Fruit fly (Drosophila melanogaster): Measurements from ENCODE around the gene CG18558.

Gene CG18558

DNA sequence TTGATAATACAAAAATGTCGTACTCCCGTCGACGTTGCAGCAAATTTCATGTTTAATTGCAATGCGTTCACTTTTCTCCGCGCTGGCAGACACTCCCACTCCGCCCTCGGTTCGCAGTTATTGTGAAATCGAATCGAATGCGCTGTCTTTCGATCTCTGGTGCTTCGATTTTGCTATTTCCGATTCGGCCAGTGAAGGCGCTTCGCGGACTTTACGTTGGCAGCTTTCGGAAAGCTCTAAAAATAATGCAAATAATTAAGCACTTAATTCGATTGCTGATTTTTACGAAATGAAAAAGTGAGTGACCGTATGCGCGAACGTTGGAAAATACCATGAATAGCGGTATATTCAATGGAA, 29.9 kb upstream of the CG18558 start, which contains the start of gene Ifrd1 (continued):
- TF ChIP-seq Hr78 (GFP tag; optimal IDR thresholded peaks at IDR 0.05): no peak
- TF ChIP-seq otp (GFP tag; IDR thresholded peaks at IDR 0.05): no peak
- no peak for TF ChIP-seq CG8290 (GFP tag; optimal IDR thresholded peaks at IDR 0.05)
- peak in 1 of 2 experiments; percentile 36 for TF ChIP-seq CG8290 (tag; optimal IDR thresholded peaks at IDR 0.05)
- TF ChIP-seq tap (tag; optimal IDR thresholded peaks at IDR 0.05): no peak
- TF ChIP-seq MESR4 (GFP tag; optimal IDR thresholded peaks at IDR 0.05): peak; percentile 82
- TF ChIP-seq Nf-YB (GFP tag; optimal IDR thresholded peaks at IDR 0.05): no peak
- no peak for TF ChIP-seq dm (GFP tag; optimal IDR thresholded peaks at IDR 0.05)

DNA sequence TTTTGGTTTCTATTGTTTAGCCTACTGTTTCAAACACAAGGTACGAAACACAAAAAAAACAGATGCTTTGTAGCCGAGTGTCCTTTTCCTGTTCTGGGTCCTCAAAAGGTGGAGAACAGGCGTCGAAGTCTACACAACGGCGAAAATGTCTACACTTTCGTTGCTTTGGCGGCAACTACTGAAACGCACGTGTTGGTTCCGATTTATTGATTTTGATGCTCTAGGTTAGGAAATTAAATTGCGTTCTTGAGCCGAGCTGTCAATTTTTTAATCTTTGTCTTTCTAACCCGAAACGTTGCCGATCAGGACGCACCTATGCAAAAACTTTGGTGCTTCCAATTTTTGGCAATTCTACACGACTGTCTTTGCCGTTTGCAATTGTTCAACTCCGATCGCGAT, 29.4 kb upstream of the CG18558 start:
- TF ChIP-seq CG9215 (GFP tag; IDR thresholded peaks at IDR 0.05) (no peak), Doc3 (GFP tag; IDR thresholded peaks at IDR 0.05; ENCODE audit: partially characterized antibody) (no peak), Dek (tag; optimal IDR thresholded peaks at IDR 0.05) (no peak), vfl (GFP tag; optimal IDR thresholded peaks at IDR 0.05) (no peak), Trl (optimal IDR thresholded peaks at IDR 0.05) (no peak), Trl (GFP tag; optimal IDR thresholded peaks at IDR 0.05) (no peak), gt (GFP tag; IDR thresholded peaks at IDR 0.05) (no peak), HLH3B (GFP tag; IDR thresholded peaks at IDR 0.05) (0 out of 2 replicates have a peak, but pooled peaks have one; percentile 2), Atf6 (GFP tag; IDR thresholded peaks at IDR 0.05) (0 out of 2 replicates have a peak, but pooled peaks have one; percentile 3), dm (GFP tag; optimal IDR thresholded peaks at IDR 0.05) (peak; percentile 68), Max (GFP tag; optimal IDR thresholded peaks at IDR 0.05) (peak; percentile 20), ase (GFP tag; IDR thresholded peaks at IDR 0.05) (no peak), ac (GFP tag; optimal IDR thresholded peaks at IDR 0.05) (no peak), onecut (GFP tag; IDR thresholded peaks at IDR 0.05) (peak; percentile 79), Rx (GFP tag; IDR thresholded peaks at IDR 0.05) (no peak), Hr3 (GFP tag; optimal IDR thresholded peaks at IDR 0.05) (no peak), CG6254 (GFP tag; optimal IDR thresholded peaks at IDR 0.05) (no peak), CG5953 (GFP tag; IDR thresholded peaks at IDR 0.05) (no peak), CG4404 (GFP tag; IDR thresholded peaks at IDR 0.05) (no peak), CG17802 (tag; optimal IDR thresholded peaks at IDR 0.05) (no peak), GATAe (GFP tag; conservative IDR thresholded peaks at IDR 0.05) (no peak), bigmax (GFP tag; optimal IDR thresholded peaks at IDR 0.05) (peak; percentile 71), CG3838 (GFP tag; optimal IDR thresholded peaks at IDR 0.05) (no peak), repo (GFP tag; optimal IDR thresholded peaks at IDR 0.05) (no peak), CG34224 (GFP tag; IDR thresholded peaks at IDR 0.05; ENCODE audit: partially characterized antibody) (no peak)

DNA sequence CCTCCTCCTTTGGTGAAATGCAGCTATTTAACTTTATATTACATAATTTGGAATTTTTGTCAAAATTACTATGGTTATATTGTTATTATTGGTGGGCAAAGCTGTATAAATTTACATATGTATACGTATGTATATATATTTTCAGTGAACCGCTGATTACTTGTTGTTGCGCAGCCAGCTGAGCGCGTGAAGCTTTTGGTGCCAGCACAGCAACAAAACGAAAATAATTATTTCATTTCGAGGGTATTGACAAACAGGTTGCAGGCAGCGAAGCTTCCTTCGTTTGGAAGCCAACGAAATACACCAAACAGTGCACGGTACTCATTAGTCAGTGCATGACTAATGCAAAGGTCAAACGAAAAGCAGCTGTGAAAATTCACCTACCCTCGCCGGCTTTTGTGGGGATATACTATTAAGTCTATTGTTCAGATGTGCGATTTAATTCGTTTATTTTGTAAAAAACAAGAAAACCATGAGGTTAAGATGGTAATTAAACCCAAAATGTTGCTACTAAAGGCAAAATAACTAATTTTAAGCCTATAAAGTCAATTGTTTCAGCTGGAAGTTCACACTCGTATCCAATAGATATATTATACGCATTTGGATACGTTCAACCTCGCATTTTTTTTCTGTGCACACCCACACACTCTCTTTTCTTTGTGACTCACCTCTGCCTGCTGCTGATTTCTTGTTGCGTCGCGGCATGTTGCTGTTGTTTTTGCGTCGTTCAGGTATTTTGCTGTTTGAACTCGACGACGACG, 28.8 kb upstream of the CG18558 start:
- no peak for TF ChIP-seq mirr (GFP tag; optimal IDR thresholded peaks at IDR 0.05)
- TF ChIP-seq shn (GFP tag; optimal IDR thresholded peaks at IDR 0.05): no peak
- no peak for TF ChIP-seq Ravus (GFP tag; IDR thresholded peaks at IDR 0.05)
- TF ChIP-seq Max (GFP tag; optimal IDR thresholded peaks at IDR 0.05): no peak
- TF ChIP-seq ATbp (GFP tag; optimal IDR thresholded peaks at IDR 0.05): peak; percentile 7
- no peak for TF ChIP-seq bbx (GFP tag; IDR thresholded peaks at IDR 0.05; ENCODE audit: partially characterized antibody)
- no peak for TF ChIP-seq hkb (optimal IDR thresholded peaks at IDR 0.05)
- peak; percentile 17; the same call in 1 of the 2 replicates for TF ChIP-seq hkb (GFP tag; IDR thresholded peaks at IDR 0.05)
- no peak for TF ChIP-seq so (GFP tag; IDR thresholded peaks at IDR 0.05)
- peak; percentile 46 for TF ChIP-seq lab (GFP tag; optimal IDR thresholded peaks at IDR 0.05)
- TF ChIP-seq lmd (GFP tag; IDR thresholded peaks at IDR 0.05): peak; percentile 23; the same call in 1 of the 2 replicates
- peak; percentile 30 for TF ChIP-seq caup (GFP tag; optimal IDR thresholded peaks at IDR 0.05; ENCODE audit: severe bottlenecking)
- TF ChIP-seq Gug (GFP tag; IDR thresholded peaks at IDR 0.05): peak; percentile 9; the same call in 1 of the 4 replicates
- no peak for TF ChIP-seq CG3163 (GFP tag; optimal IDR thresholded peaks at IDR 0.05)
- TF ChIP-seq dmrt99B (tag; optimal IDR thresholded peaks at IDR 0.05): peak; percentile 33
- TF ChIP-seq CG7556 (GFP tag; optimal IDR thresholded peaks at IDR 0.05): peak; percentile 20
- TF ChIP-seq dysf (GFP tag; IDR thresholded peaks at IDR 0.05): 0 out of 3 replicates have a peak, but pooled peaks have one; percentile 40
- TF ChIP-seq CG1024 (GFP tag; IDR thresholded peaks at IDR 0.05): 0 out of 2 replicates have a peak, but pooled peaks have one; percentile 23
- peak; percentile 33 for TF ChIP-seq CG10366 (GFP tag; IDR thresholded peaks at IDR 0.05)
